Fruit fly (Drosophila melanogaster) whole organism, embryonic: ENCODE results near the gene Nca.

Experiments
- BEAF-32 ChIP-seq: fragments of 200-800 bp; sonication (Bioruptor generic); optimal IDR thresholded peaks from 3 replicates; lab custom pipeline; 2017; ENCODE audit warnings: missing biosample characterization, missing genetic modification characterization, mild to moderate bottlenecking, moderate library complexity, missing genetic modification reagents
- Bgb ChIP-seq: fragments of 200-800 bp; sonication (Bioruptor generic); IDR thresholded peaks from 2 replicates; pipeline ENCODE4 v1.3.6; 2022; ENCODE audit warnings: missing biosample characterization, missing genetic modification characterization; ENCODE audit not compliant: partially characterized antibody
- CG10462 ChIP-seq: fragments of 200-800 bp; sonication (Bioruptor generic); optimal IDR thresholded peaks from 2 replicates; lab custom pipeline; 2016; ENCODE audit warnings: missing biosample characterization, missing genetic modification characterization
- CG13287 ChIP-seq: fragments of 200-800 bp; sonication (Bioruptor generic); IDR thresholded peaks from 2 replicates; pipeline ENCODE4 v1.3.6; 2022; ENCODE audit warnings: missing biosample characterization, missing genetic modification characterization; ENCODE audit not compliant: partially characterized antibody
- CG15514 ChIP-seq: fragments of 200-800 bp; sonication (Bioruptor generic); optimal IDR thresholded peaks from 3 replicates; lab custom pipeline; 2017; ENCODE audit warnings: missing biosample characterization, missing genetic modification characterization, mild to moderate bottlenecking, moderate library complexity, missing genetic modification reagents
- CG16813 ChIP-seq: fragments of 200-800 bp; sonication (Bioruptor generic); IDR thresholded peaks from 3 replicates; pipeline ENCODE4 v1.3.6; 2022; ENCODE audit warnings: missing biosample characterization, missing genetic modification characterization; ENCODE audit not compliant: partially characterized antibody
- CG2116 ChIP-seq: fragments of 200-800 bp; sonication (Bioruptor generic); optimal IDR thresholded peaks from 3 replicates; lab custom pipeline; 2018; ENCODE audit warnings: missing biosample characterization, mild to moderate bottlenecking, missing genetic modification characterization
- CG2199 ChIP-seq: fragments of 200-800 bp; sonication (Bioruptor generic); IDR thresholded peaks from 3 replicates; pipeline ENCODE4 v1.3.6; 2022; ENCODE audit warnings: missing biosample characterization, missing genetic modification characterization
- CG42726 ChIP-seq: fragments of 200-800 bp; sonication (Bioruptor generic); IDR thresholded peaks from 2 replicates; pipeline ENCODE4 v1.3.6; 2022; ENCODE audit warnings: missing biosample characterization, missing genetic modification characterization; ENCODE audit not compliant: partially characterized antibody
- CG4617 ChIP-seq: fragments of 200-800 bp; sonication (Bioruptor generic); optimal IDR thresholded peaks from 3 replicates; lab custom pipeline; 2016; ENCODE audit warnings: missing biosample characterization, missing genetic modification characterization, borderline replicate concordance
- CG7745 ChIP-seq: fragments of 200-800 bp; sonication (Bioruptor generic); optimal IDR thresholded peaks from 2 replicates; lab custom pipeline; 2018; ENCODE audit warnings: missing biosample characterization, mild to moderate bottlenecking, missing genetic modification characterization, moderate library complexity
- CG9797 ChIP-seq: fragments of 200-800 bp; sonication (Bioruptor generic); optimal IDR thresholded peaks from 3 replicates; lab custom pipeline; 2018; ENCODE audit warnings: missing biosample characterization, mild to moderate bottlenecking, missing genetic modification characterization
- Doc3 ChIP-seq: fragments of 200-800 bp; sonication (Bioruptor generic); IDR thresholded peaks from 3 replicates; pipeline ENCODE4 v1.3.6; 2022; ENCODE audit warnings: missing biosample characterization, missing genetic modification characterization; ENCODE audit not compliant: partially characterized antibody
- Dp ChIP-seq: fragments of 200-800 bp; sonication (Bioruptor generic); optimal IDR thresholded peaks from 2 replicates; lab custom pipeline; 2018; ENCODE audit warnings: missing biosample characterization, mild to moderate bottlenecking, missing genetic modification characterization, moderate library complexity
- Dref ChIP-seq: fragments of 200-800 bp; sonication (Bioruptor generic); IDR thresholded peaks from 2 replicates; pipeline ENCODE4 v1.3.6; 2022; ENCODE audit warnings: missing biosample characterization, missing genetic modification characterization
- E2f2 ChIP-seq: fragments of 200-800 bp; sonication (Bioruptor generic); IDR thresholded peaks from 2 replicates; pipeline ENCODE4 v1.3.6; 2022; ENCODE audit warnings: missing biosample characterization, missing genetic modification characterization
- HLH4C ChIP-seq: fragments of 200-800 bp; sonication (Bioruptor generic); IDR thresholded peaks from 3 replicates; pipeline ENCODE4 v1.3.6; 2022; ENCODE audit warnings: missing biosample characterization, missing genetic modification characterization; ENCODE audit not compliant: partially characterized antibody
- HmgZ ChIP-seq: fragments of 200-800 bp; sonication (Bioruptor generic); optimal IDR thresholded peaks from 2 replicates; lab custom pipeline; 2018; ENCODE audit warnings: missing biosample characterization, mild to moderate bottlenecking, missing genetic modification characterization
- Jarid2 ChIP-seq: fragments of 200-800 bp; sonication (Bioruptor generic); optimal IDR thresholded peaks from 3 replicates; lab custom pipeline; 2017; ENCODE audit warnings: mild to moderate bottlenecking, missing biosample characterization, missing genetic modification reagents, missing genetic modification characterization
- MBD-R2 ChIP-seq: fragments of 200-800 bp; sonication (Bioruptor generic); IDR thresholded peaks from 2 replicates; pipeline ENCODE4 v1.3.6; 2022; ENCODE audit warnings: missing biosample characterization, missing genetic modification characterization
- MESR4 ChIP-seq: fragments of 200-800 bp; sonication (Bioruptor generic); optimal IDR thresholded peaks from 2 replicates; lab custom pipeline; 2018; ENCODE audit warnings: missing biosample characterization, mild to moderate bottlenecking, missing genetic modification characterization, moderate library complexity
- Mad ChIP-seq: fragments of 200-800 bp; sonication (Bioruptor generic); optimal IDR thresholded peaks from 2 replicates; lab custom pipeline; 2016; ENCODE audit warnings: missing biosample characterization, missing genetic modification characterization
- Opbp ChIP-seq: fragments of 200-800 bp; sonication (Bioruptor generic); IDR thresholded peaks from 3 replicates; pipeline ENCODE4 v1.3.6; 2022; ENCODE audit warnings: missing biosample characterization, missing genetic modification characterization; ENCODE audit not compliant: partially characterized antibody
- Sin3A ChIP-seq: fragments of >200 bp; optimal IDR thresholded peaks from 2 replicates; lab custom pipeline; 2018
- Six4 ChIP-seq: fragments of 200-800 bp; sonication (Bioruptor generic); optimal IDR thresholded peaks from 2 replicates; lab custom pipeline; 2016; ENCODE audit warnings: missing biosample characterization, missing genetic modification characterization
- Sox102F ChIP-seq: fragments of 200-800 bp; sonication (Bioruptor generic); optimal IDR thresholded peaks from 2 replicates; lab custom pipeline; 2018; ENCODE audit warnings: missing biosample characterization, mild to moderate bottlenecking, missing genetic modification characterization, moderate library complexity
- Vsx1 ChIP-seq: fragments of 200-800 bp; sonication (Bioruptor generic); optimal IDR thresholded peaks from 2 replicates; lab custom pipeline; 2017; ENCODE audit warnings: missing biosample characterization, mild to moderate bottlenecking, missing genetic modification characterization, missing genetic modification reagents
- YL-1 ChIP-seq: fragments of 200-800 bp; sonication (Bioruptor generic); optimal IDR thresholded peaks from 3 replicates; lab custom pipeline; 2017; ENCODE audit warnings: missing biosample characterization, mild to moderate bottlenecking, missing genetic modification characterization
- amos ChIP-seq: fragments of 200-800 bp; sonication (Bioruptor generic); IDR thresholded peaks from 2 replicates; pipeline ENCODE4 v1.3.6; 2022; ENCODE audit warnings: missing biosample characterization, missing genetic modification characterization; ENCODE audit not compliant: partially characterized antibody
- bbx ChIP-seq: fragments of 200-800 bp; sonication (Bioruptor generic); IDR thresholded peaks from 2 replicates; pipeline ENCODE4 v1.3.6; 2022; ENCODE audit warnings: missing biosample characterization, missing genetic modification characterization; ENCODE audit not compliant: partially characterized antibody
- ewg ChIP-seq: fragments of 200-800 bp; sonication (Bioruptor generic); optimal IDR thresholded peaks from 3 replicates; lab custom pipeline; 2017; ENCODE audit warnings: mild to moderate bottlenecking, missing biosample characterization, missing genetic modification reagents, missing genetic modification characterization
- fd102C ChIP-seq: fragments of 200-800 bp; sonication (Bioruptor generic); optimal IDR thresholded peaks from 2 replicates; lab custom pipeline; 2018; ENCODE audit warnings: missing biosample characterization, mild to moderate bottlenecking, missing genetic modification characterization, moderate library complexity
- gcm2 ChIP-seq: fragments of 200-800 bp; sonication (Bioruptor generic); optimal IDR thresholded peaks from 2 replicates; lab custom pipeline; 2016; ENCODE audit warnings: missing biosample characterization, missing genetic modification characterization
- gfzf ChIP-seq: fragments of 200-800 bp; sonication (Bioruptor generic); optimal IDR thresholded peaks from 2 replicates; lab custom pipeline; 2016; ENCODE audit warnings: missing biosample characterization, mild to moderate bottlenecking, missing genetic modification characterization, moderate library complexity
- ken ChIP-seq: fragments of 200-800 bp; sonication (Bioruptor generic); IDR thresholded peaks from 3 replicates; pipeline ENCODE4 v1.3.6; 2022; ENCODE audit warnings: missing biosample characterization, missing genetic modification characterization
- knrl ChIP-seq: fragments of 200-800 bp; sonication (Bioruptor generic); IDR thresholded peaks from 3 replicates; pipeline ENCODE4 v1.3.6; 2022; ENCODE audit warnings: missing biosample characterization, missing genetic modification characterization; ENCODE audit not compliant: partially characterized antibody
- odd ChIP-seq: fragments of 200-800 bp; sonication (Bioruptor generic); optimal IDR thresholded peaks from 2 replicates; lab custom pipeline; 2017; ENCODE audit warnings: missing biosample characterization, mild to moderate bottlenecking, missing genetic modification characterization
- pzg ChIP-seq: fragments of 200-800 bp; sonication (Bioruptor generic); optimal IDR thresholded peaks from 3 replicates; lab custom pipeline; 2018; ENCODE audit warnings: missing biosample characterization, mild to moderate bottlenecking, missing genetic modification characterization, moderate library complexity
- sens ChIP-seq: fragments of 200-800 bp; sonication (Bioruptor generic); peaks from one replicate; lab custom pipeline; 2016; ENCODE audit warnings: missing biosample characterization, missing genetic modification characterization
- stwl ChIP-seq: fragments of 200-800 bp; sonication (Bioruptor generic); optimal IDR thresholded peaks from 3 replicates; lab custom pipeline; 2018; ENCODE audit warnings: missing biosample characterization, mild to moderate bottlenecking, missing genetic modification characterization, moderate library complexity
- tin ChIP-seq: fragments of 200-800 bp; sonication (Bioruptor generic); optimal IDR thresholded peaks from 3 replicates; lab custom pipeline; 2016; ENCODE audit warnings: missing biosample characterization, missing genetic modification characterization
- trem ChIP-seq: fragments of 200-800 bp; optimal IDR thresholded peaks from 3 replicates; lab custom pipeline; 2019; ENCODE audit warnings: missing biosample characterization, mild to moderate bottlenecking, missing genetic modification characterization, moderate library complexity
- ttk ChIP-seq: fragments of 200-800 bp; sonication (Bioruptor generic); IDR thresholded peaks from 2 replicates; pipeline ENCODE4 v2.1.2; 2022; ENCODE audit warnings: missing biosample characterization, missing genetic modification characterization

The Nca gene

dm6 chr3L:19978088-19978487, 13.6 kb upstream of the Nca start:
- TF ChIP-seq gcm2 (GFP tag; lab: Kevin White, UChicago) (no peak), Sin3A (lab: Kevin White, UChicago) (no peak), CG42726 (GFP tag; lab: Robert Waterston, UW) (no peak), ewg (GFP tag; lab: Kevin White, UChicago) (peak; percentile 18), HmgZ (no peak), odd (GFP tag; lab: Kevin White, UChicago) (no peak), CG2199 (no peak)

DNA sequence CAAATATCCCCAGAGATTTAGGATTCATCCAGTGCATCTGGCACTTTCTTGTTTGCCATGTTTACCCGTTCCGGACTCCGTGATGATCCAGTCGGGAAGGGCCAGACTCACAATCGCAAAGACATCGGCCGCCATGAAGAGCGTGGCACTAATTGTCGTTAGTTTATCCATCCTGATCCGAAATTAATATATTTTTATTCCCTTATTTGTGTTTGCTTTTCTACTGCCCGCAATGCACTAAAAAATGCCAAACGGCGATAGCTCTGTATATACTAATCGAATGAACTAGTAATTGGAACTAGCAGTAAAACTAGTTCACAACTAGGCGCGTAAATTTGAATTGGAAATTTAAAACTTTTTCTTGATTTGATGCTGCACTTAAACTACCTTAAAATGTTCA, 12.1 kb upstream of the Nca start, which contains the start of gene CG14182:
CG14182 (minus strand) TSS at position 221 of the 400 bp plus-strand sequence.
- TF ChIP-seq CG2116 (peak; percentile 27), YL-1 (GFP tag; lab: Kevin White, UChicago) (peak; percentile 6), Six4 (GFP tag; lab: Kevin White, UChicago) (no peak), CG9797 (GFP tag; lab: Kevin White, UChicago) (peak; percentile 42), MESR4 (GFP tag; lab: Kevin White, UChicago) (peak; percentile 70), CG15514 (peak; percentile 99), CG16813 (0 out of 3 replicates have a peak, but pooled peaks have one; percentile 15), HLH4C (GFP tag; lab: Robert Waterston, UW) (no peak), CG7745 (no peak), CG4617 (GFP tag; lab: Kevin White, UChicago) (peak; percentile 85), pzg (GFP tag; lab: Kevin White, UChicago) (peak; percentile 57), MBD-R2 (GFP tag; lab: Robert Waterston, UW) (peak; percentile 51), E2f2 (GFP tag; lab: Robert Waterston, UW) (peak; percentile 93), stwl (tag; lab: Kevin White, UChicago) (peak; percentile 52), Jarid2 (GFP tag; lab: Kevin White, UChicago) (peak; percentile 18), knrl (peak; percentile 49), Dp (GFP tag; lab: Kevin White, UChicago) (peak; percentile 92), Dref (peak; percentile 43; the same call in 1 of the 2 replicates), CG13287 (peak; percentile 47; the same call in 1 of the 2 replicates), amos (GFP tag; lab: Robert Waterston, UW) (peak; percentile 45; the same call in 1 of the 2 replicates), Sox102F (no peak), Doc3 (GFP tag; lab: Robert Waterston, UW) (peak; percentile 31; the same call in 1 of the 3 replicates), tin (no peak), sens (GFP tag; lab: Kevin White, UChicago) (peak; percentile 63), trem (tag; lab: Kevin White, UChicago) (peak; percentile 42), CG10462 (GFP tag; lab: Kevin White, UChicago) (no peak), Opbp (GFP tag; lab: Robert Waterston, UW) (0 out of 3 replicates have a peak, but pooled peaks have one; percentile 39), BEAF-32 (GFP tag; lab: Kevin White, UChicago) (peak; percentile 35), gfzf (peak; percentile 79), bbx (0 out of 2 replicates have a peak, but pooled peaks have one; percentile 7)

DNA sequence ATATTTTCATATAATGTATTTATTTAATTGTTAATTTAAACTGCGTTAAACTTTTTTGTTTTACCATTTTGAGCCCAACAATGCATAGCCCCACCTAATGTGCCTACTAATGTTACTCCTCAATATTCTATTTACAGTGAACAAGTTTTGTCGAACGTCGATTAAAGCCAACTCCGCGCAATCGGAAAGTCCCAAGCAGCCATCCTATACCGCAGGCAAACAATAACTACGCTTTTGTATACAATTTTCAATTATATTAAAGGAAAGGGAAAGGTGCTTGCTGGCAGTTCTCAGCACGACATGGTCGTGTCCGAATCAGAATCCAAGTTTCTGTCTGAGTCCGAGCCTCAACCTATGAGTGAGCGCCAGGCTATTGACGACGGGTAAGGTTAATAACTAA, 10.3 kb upstream of the Nca start, which contains the start of gene CG17732:
CG17732 (plus strand) TSS at position 301 of the 400 bp plus-strand sequence.
- TF ChIP-seq Mad = no peak
- no peak for TF ChIP-seq ken (GFP tag; lab: Robert Waterston, UW)
- TF ChIP-seq Vsx1 (GFP tag; lab: Kevin White, UChicago) = no peak
- TF ChIP-seq ttk (GFP tag; lab: Robert Waterston, UW) = no peak
- TF ChIP-seq fd102C (GFP tag; lab: Kevin White, UChicago) = no peak
- TF ChIP-seq Bgb (GFP tag; lab: Robert Waterston, UW) = no peak
- TF ChIP-seq, all 482 proteins: peak for 0
